Worm (Caenorhabditis elegans) whole organism, midembryonic: Measurements from ENCODE around the gene lgc-41.

Experiments
- cog-1 ChIP-seq: sonication (generic microtip); optimal IDR thresholded peaks from 2 replicates; lab custom pipeline; 2016; ENCODE audit warnings: missing genetic modification characterization, missing compliant biosample characterization
- flt-1 ChIP-seq: fragments of 200-800 bp; sonication (Bioruptor generic); IDR thresholded peaks from 2 replicates; pipeline ENCODE4 v1.3.6; 2022; ENCODE audit warnings: missing genetic modification characterization, missing compliant biosample characterization
- klf-2 ChIP-seq: fragments of 200-800 bp; sonication (Bioruptor generic); conservative IDR thresholded peaks from 2 replicates; pipeline ENCODE4 v1.3.6; 2022; ENCODE audit warnings: missing genetic modification reagents, missing genetic modification characterization, missing compliant biosample characterization
- ref-1 ChIP-seq: fragments of 200-800 bp; sonication (Bioruptor generic); conservative IDR thresholded peaks from 2 replicates; pipeline ENCODE4 v1.3.6; 2022; ENCODE audit warnings: missing genetic modification reagents, missing genetic modification characterization, missing compliant biosample characterization
- tab-1 ChIP-seq: fragments of 200-800 bp; sonication (Bioruptor generic); IDR thresholded peaks from 2 replicates; pipeline ENCODE4 v1.3.6; 2022; ENCODE audit warnings: missing genetic modification characterization, missing compliant biosample characterization

ce11 chrX:10440781-10441180 lies 13.3 kb upstream of the lgc-41 start:
- TF ChIP-seq ref-1 (GFP tag; lab: Robert Waterston, UW) (no peak), tab-1 (GFP tag; lab: Robert Waterston, UW) (no peak), flt-1 (GFP tag; lab: Robert Waterston, UW) (no peak), cog-1 (no peak), klf-2 (GFP tag; lab: Robert Waterston, UW) (no peak)
